Worm (Caenorhabditis elegans) whole organism, L2 larva: ENCODE results near the gene nas-18.

Experiments
- ZK546.5 ChIP-seq: sonication (generic microtip); optimal IDR thresholded peaks from 2 replicates; lab custom pipeline; 2017; ENCODE audit warnings: missing biosample characterization, missing genetic modification characterization
- aly-2 ChIP-seq: fragments of 150-350 bp; optimal IDR thresholded peaks from 2 replicates; lab custom pipeline; 2014; ENCODE audit warnings: missing biosample characterization, missing genetic modification characterization
- nhr-23 ChIP-seq: fragments of 150-350 bp; optimal IDR thresholded peaks from 2 replicates; lab custom pipeline; 2014; ENCODE audit warnings: missing biosample characterization, missing genetic modification reagents, missing genetic modification characterization
- nhr-237 ChIP-seq: fragments of 150-350 bp; optimal IDR thresholded peaks from 2 replicates; lab custom pipeline; 2014; ENCODE audit warnings: missing biosample characterization, missing genetic modification characterization

ce11 chrV:11435242-11435641 is 39.0 kb downstream of the nas-18 start:
- TF ChIP-seq nhr-23 (tag; lab: Kevin White, UChicago) (no peak), nhr-237 (tag; lab: Kevin White, UChicago) (no peak), ZK546.5 (tag; lab: Kevin White, UChicago) (no peak), aly-2 (tag; lab: Kevin White, UChicago) (no peak)
